Fruit fly (Drosophila melanogaster) whole organism: ENCODE results near the gene Ip259.

Experiments used
- CG8478 ChIP-seq: fragments of >200 bp; optimal IDR thresholded peaks from 2 replicates; lab custom pipeline; 2018; ENCODE audit warnings: inconsistent platforms
- Dll ChIP-seq: fragments of >200 bp; optimal IDR thresholded peaks from 2 replicates; lab custom pipeline; 2017
- EcR ChIP-seq, 2 experiments: fragments of >200 bp; optimal IDR thresholded peaks; 2 replicates each; lab custom pipeline; 2017; ENCODE audit warnings: missing biosample characterization in 2 of 2, missing genetic modification characterization in 2 of 2, missing genetic modification reagents in 2 of 2
- pan ChIP-seq: fragments of >200 bp; optimal IDR thresholded peaks from 2 replicates; lab custom pipeline; 2017
- psq ChIP-seq: fragments of >200 bp; optimal IDR thresholded peaks from 2 replicates; lab custom pipeline; 2017
- usp ChIP-seq: fragments of >200 bp; optimal IDR thresholded peaks from 2 replicates; lab custom pipeline; 2017; ENCODE audit warnings: missing biosample characterization, missing genetic modification characterization, mixed read lengths

DNA sequence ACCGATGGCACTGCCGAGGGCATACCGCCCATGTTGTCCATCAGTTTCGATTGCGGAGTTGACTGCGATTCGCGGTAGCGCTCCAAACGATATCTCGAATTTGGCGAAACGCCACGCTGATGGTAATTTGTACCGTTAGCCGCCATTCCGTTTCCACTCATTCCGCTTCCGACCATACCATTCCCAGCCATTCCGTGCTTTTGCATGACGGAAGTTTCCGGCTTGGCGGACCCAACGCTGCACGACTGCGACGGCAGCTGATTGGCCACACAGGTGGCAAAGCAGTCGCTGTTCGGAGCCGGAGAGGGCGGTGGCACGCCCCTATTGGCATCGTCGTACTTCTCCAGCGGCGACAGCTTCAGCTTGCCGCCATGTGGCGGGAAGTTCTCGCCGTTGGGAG, 35.9 kb upstream of the Ip259 start:
- TF ChIP-seq psq (lab: Kevin White, UChicago) (no peak), EcR (GFP tag; optimal IDR thresholded peaks at IDR 0.05; lab: Kevin White, UChicago) (no peak), pan (lab: Kevin White, UChicago) (no peak), usp (no peak), CG8478 (lab: Kevin White, UChicago) (no peak), Dll (lab: Kevin White, UChicago) (no peak)
